Worm (Caenorhabditis elegans) whole organism, L4/young adult: Measurements from ENCODE around the gene scrm-8.

Experiments
- W03F9.2 ChIP-seq: fragments of 150-350 bp; optimal IDR thresholded peaks from 2 replicates; lab custom pipeline; 2014; ENCODE audit warnings: missing biosample characterization, missing genetic modification characterization
- him-1 ChIP-seq: sonication (generic microtip); optimal IDR thresholded peaks from 2 replicates; lab custom pipeline; 2016; ENCODE audit warnings: missing genotype, missing genetic modification reagents, missing genetic modification characterization, missing compliant biosample characterization

- TF ChIP-seq W03F9.2 (no peak), him-1 (tag; lab: Kevin White, UChicago) (no peak)
These were observed 19.7 kb upstream of the scrm-8 start, which contains the start of gene R07C12.3 for ce11 chrIV:4144784-4145183.
